Fruit fly (Drosophila melanogaster) whole organism, embryonic: ENCODE measurements around the gene betaGlu.

Source experiments
- Ada2b ChIP-seq: fragments of 200-800 bp; sonication (Bioruptor generic); IDR thresholded peaks from 2 replicates; pipeline ENCODE4 v1.3.6; 2022; ENCODE audit warnings: missing biosample characterization, missing genetic modification characterization
- Antp ChIP-seq: fragments of 200-800 bp; sonication (Bioruptor generic); optimal IDR thresholded peaks from 3 replicates; lab custom pipeline; 2016; ENCODE audit warnings: missing biosample characterization, missing genetic modification characterization
- Atf3 ChIP-seq: fragments of 200-800 bp; sonication (Bioruptor generic); optimal IDR thresholded peaks from 3 replicates; lab custom pipeline; 2016; ENCODE audit warnings: missing biosample characterization, missing genetic modification characterization
- Bgb ChIP-seq: fragments of 200-800 bp; sonication (Bioruptor generic); IDR thresholded peaks from 2 replicates; pipeline ENCODE4 v1.3.6; 2022; ENCODE audit warnings: missing biosample characterization, missing genetic modification characterization; ENCODE audit not compliant: partially characterized antibody
- CG11560 ChIP-seq: fragments of 200-800 bp; sonication (Bioruptor generic); IDR thresholded peaks from 3 replicates; pipeline ENCODE4 v1.3.6; 2022; ENCODE audit warnings: missing biosample characterization, missing genetic modification characterization
- CG11696 ChIP-seq: fragments of 200-800 bp; sonication (Bioruptor generic); IDR thresholded peaks from 2 replicates; pipeline ENCODE4 v1.3.6; 2022; ENCODE audit warnings: missing biosample characterization, missing genetic modification characterization
- CG11723 ChIP-seq: fragments of 200-800 bp; sonication (Bioruptor generic); optimal IDR thresholded peaks from 2 replicates; lab custom pipeline; 2017; ENCODE audit warnings: missing biosample characterization, mild to moderate bottlenecking, missing genetic modification characterization
- CG12236 ChIP-seq: fragments of 200-800 bp; sonication (Bioruptor generic); optimal IDR thresholded peaks from 2 replicates; lab custom pipeline; 2016; ENCODE audit warnings: missing biosample characterization, missing genetic modification characterization
- CG12299 ChIP-seq: fragments of 200-800 bp; sonication (Bioruptor generic); optimal IDR thresholded peaks from 2 replicates; lab custom pipeline; 2018; ENCODE audit warnings: missing biosample characterization, mild to moderate bottlenecking, missing genetic modification characterization
- CG15011 ChIP-seq: fragments of 200-800 bp; sonication (Bioruptor generic); optimal IDR thresholded peaks from 3 replicates; lab custom pipeline; 2018; ENCODE audit warnings: missing biosample characterization, mild to moderate bottlenecking, missing genetic modification characterization
- CG16779 ChIP-seq: fragments of 200-800 bp; sonication (Bioruptor generic); IDR thresholded peaks from 2 replicates; pipeline ENCODE4 v1.3.6; 2022; ENCODE audit warnings: missing biosample characterization, missing genetic modification characterization
- CG17186 ChIP-seq: fragments of 200-800 bp; sonication (Bioruptor generic); optimal IDR thresholded peaks from 3 replicates; lab custom pipeline; 2017; ENCODE audit warnings: missing biosample characterization, missing genetic modification reagents, missing genetic modification characterization
- CG17802 ChIP-seq: fragments of 200-800 bp; sonication (Bioruptor generic); optimal IDR thresholded peaks from 2 replicates; lab custom pipeline; 2018; ENCODE audit warnings: missing biosample characterization, mild to moderate bottlenecking, missing genetic modification characterization, moderate library complexity
- CG1792 ChIP-seq: fragments of 200-800 bp; sonication (Bioruptor generic); optimal IDR thresholded peaks from 2 replicates; lab custom pipeline; 2016; ENCODE audit warnings: missing biosample characterization, missing genetic modification characterization
- CG2875 ChIP-seq: fragments of 200-800 bp; sonication (Bioruptor generic); optimal IDR thresholded peaks from 2 replicates; lab custom pipeline; 2017; ENCODE audit warnings: missing biosample characterization, mild to moderate bottlenecking, missing genetic modification characterization, missing genetic modification reagents
- CG30020 ChIP-seq: fragments of 200-800 bp; optimal IDR thresholded peaks from 2 replicates; lab custom pipeline; 2019; ENCODE audit warnings: missing biosample characterization, mild to moderate bottlenecking, missing genetic modification characterization, moderate library complexity
- CG32767 ChIP-seq: fragments of 200-800 bp; sonication (Bioruptor generic); IDR thresholded peaks from 2 replicates; pipeline ENCODE4 v1.3.6; 2022; ENCODE audit warnings: missing biosample characterization, missing genetic modification characterization
- CG4730 ChIP-seq: fragments of 200-800 bp; sonication (Bioruptor generic); IDR thresholded peaks from 2 replicates; pipeline ENCODE4 v1.3.6; 2022; ENCODE audit warnings: missing biosample characterization, missing genetic modification characterization
- CG4854 ChIP-seq: fragments of 200-800 bp; sonication (Bioruptor generic); optimal IDR thresholded peaks from 2 replicates; lab custom pipeline; 2016; ENCODE audit warnings: missing biosample characterization, missing genetic modification characterization, inconsistent platforms
- CG8290 ChIP-seq, 3 experiments: fragments of 200-800 bp; sonication (Bioruptor generic); optimal IDR thresholded peaks; 2 replicates each; lab custom pipeline; 2016 to 2019; ENCODE audit warnings: missing biosample characterization in 3 of 3, missing genetic modification characterization in 3 of 3, mild to moderate bottlenecking in 2 of 3, moderate library complexity in 1 of 3
- CrebB ChIP-seq: fragments of 200-800 bp; sonication (Bioruptor generic); optimal IDR thresholded peaks from 3 replicates; lab custom pipeline; 2018; ENCODE audit warnings: missing biosample characterization, mild to moderate bottlenecking, missing genetic modification characterization
- Dbx ChIP-seq: fragments of 200-800 bp; sonication (Bioruptor generic); IDR thresholded peaks from 3 replicates; pipeline ENCODE4 v1.3.6; 2022; ENCODE audit warnings: missing biosample characterization, missing genetic modification characterization
- Doc3 ChIP-seq: fragments of 200-800 bp; sonication (Bioruptor generic); IDR thresholded peaks from 3 replicates; pipeline ENCODE4 v1.3.6; 2022; ENCODE audit warnings: missing biosample characterization, missing genetic modification characterization; ENCODE audit not compliant: partially characterized antibody
- Hand ChIP-seq: fragments of 200-800 bp; sonication (Bioruptor generic); optimal IDR thresholded peaks from 2 replicates; lab custom pipeline; 2017; ENCODE audit warnings: mild to moderate bottlenecking, missing biosample characterization, missing genetic modification reagents, missing genetic modification characterization
- Hsf ChIP-seq: fragments of 200-800 bp; sonication (Bioruptor generic); optimal IDR thresholded peaks from 3 replicates; lab custom pipeline; 2016; ENCODE audit warnings: missing biosample characterization, missing genetic modification characterization
- Lhr ChIP-seq: fragments of 200-800 bp; sonication (Bioruptor generic); optimal IDR thresholded peaks from 3 replicates; lab custom pipeline; 2017; ENCODE audit warnings: mild to moderate bottlenecking, missing biosample characterization, missing genetic modification reagents, missing genetic modification characterization
- Meics ChIP-seq: fragments of 200-800 bp; sonication (Bioruptor generic); optimal IDR thresholded peaks from 2 replicates; lab custom pipeline; 2017; ENCODE audit warnings: missing biosample characterization, mild to moderate bottlenecking, missing genetic modification characterization
- Ptx1 ChIP-seq: fragments of 200-800 bp; sonication (Bioruptor generic); IDR thresholded peaks from 2 replicates; pipeline ENCODE4 v1.3.6; 2022; ENCODE audit warnings: missing biosample characterization, missing genetic modification characterization
- ac ChIP-seq: fragments of 200-800 bp; sonication (Bioruptor generic); optimal IDR thresholded peaks from 3 replicates; lab custom pipeline; 2017; ENCODE audit warnings: missing biosample characterization, mild to moderate bottlenecking, missing genetic modification characterization
- chif ChIP-seq, 2 experiments: fragments of 200-800 bp; sonication (Bioruptor generic); optimal IDR thresholded peaks; 3 replicates each; lab custom pipeline; 2016; ENCODE audit warnings: missing biosample characterization in 2 of 2, missing genetic modification characterization in 2 of 2
- croc ChIP-seq: fragments of 200-800 bp; sonication (Bioruptor generic); conservative IDR thresholded peaks from 3 replicates; pipeline ENCODE4 v1.3.6; 2022; ENCODE audit warnings: missing biosample characterization, missing genetic modification characterization
- dimm ChIP-seq: fragments of 200-800 bp; sonication (Bioruptor generic); IDR thresholded peaks from 2 replicates; pipeline ENCODE4 v1.3.6; 2022; ENCODE audit warnings: missing biosample characterization, missing genetic modification characterization
- en ChIP-seq: fragments of 200-800 bp; sonication (Bioruptor generic); optimal IDR thresholded peaks from 2 replicates; lab custom pipeline; 2016; ENCODE audit warnings: missing biosample characterization, missing genetic modification characterization
- esg ChIP-seq: fragments of 200-800 bp; sonication (Bioruptor generic); conservative IDR thresholded peaks from 2 replicates; pipeline ENCODE4 v1.3.6; 2022; ENCODE audit warnings: missing biosample characterization, missing genetic modification characterization
- fd96Cb ChIP-seq: fragments of 200-800 bp; sonication (Bioruptor generic); optimal IDR thresholded peaks from 2 replicates; lab custom pipeline; 2018; ENCODE audit warnings: missing biosample characterization, mild to moderate bottlenecking, missing genetic modification characterization, moderate library complexity
- gce ChIP-seq: fragments of 200-800 bp; sonication (Bioruptor generic); IDR thresholded peaks from 3 replicates; pipeline ENCODE4 v1.3.6; 2022; ENCODE audit warnings: missing biosample characterization, missing genetic modification characterization
- gcm ChIP-seq: fragments of 200-800 bp; sonication (Bioruptor generic); optimal IDR thresholded peaks from 2 replicates; lab custom pipeline; 2019; ENCODE audit warnings: missing biosample characterization, mild to moderate bottlenecking, missing genetic modification characterization, moderate library complexity
- gt ChIP-seq: fragments of 200-800 bp; sonication (Bioruptor generic); IDR thresholded peaks from 2 replicates; pipeline ENCODE4 v1.3.6; 2022; ENCODE audit warnings: missing biosample characterization, missing genetic modification characterization
- ken ChIP-seq: fragments of 200-800 bp; sonication (Bioruptor generic); IDR thresholded peaks from 3 replicates; pipeline ENCODE4 v1.3.6; 2022; ENCODE audit warnings: missing biosample characterization, missing genetic modification characterization
- klu ChIP-seq: fragments of 200-800 bp; sonication (Bioruptor generic); IDR thresholded peaks from 2 replicates; pipeline ENCODE4 v1.3.6; 2022; ENCODE audit warnings: missing biosample characterization, missing genetic modification characterization
- lmd ChIP-seq: fragments of 200-800 bp; sonication (Bioruptor generic); IDR thresholded peaks from 2 replicates; pipeline ENCODE4 v1.3.6; 2022; ENCODE audit warnings: missing biosample characterization, missing genetic modification characterization
- mam ChIP-seq: fragments of 200-800 bp; sonication (Bioruptor generic); optimal IDR thresholded peaks from 3 replicates; lab custom pipeline; 2016; ENCODE audit warnings: missing biosample characterization, missing genetic modification characterization
- pan ChIP-seq, 4 experiments: fragments of >200 bp in 3 of 4; fragments of 200-800 bp in 1 of 4; sonication (Bioruptor generic) in 1 of 4; optimal IDR thresholded peaks in 3 of 4; IDR thresholded peaks in 1 of 4; 2 replicates each; pipeline versions ENCODE4 v1.3.6 to Lab custom; 2017 to 2022; ENCODE audit warnings: missing biosample characterization in 2 of 4, missing genetic modification characterization in 2 of 4, mixed read lengths in 1 of 4
- psq ChIP-seq: fragments of 200-800 bp; sonication (Bioruptor generic); optimal IDR thresholded peaks from 2 replicates; lab custom pipeline; 2017; ENCODE audit warnings: missing biosample characterization, missing genetic modification characterization
- salm ChIP-seq: fragments of 200-800 bp; sonication (Bioruptor generic); optimal IDR thresholded peaks from 2 replicates; lab custom pipeline; 2018; ENCODE audit warnings: missing biosample characterization, mild to moderate bottlenecking, missing genetic modification characterization
- so ChIP-seq: fragments of 200-800 bp; sonication (Bioruptor generic); IDR thresholded peaks from 3 replicates; pipeline ENCODE4 v1.3.6; 2022; ENCODE audit warnings: missing biosample characterization, missing genetic modification characterization
- ssp ChIP-seq: fragments of 200-800 bp; sonication (Bioruptor generic); IDR thresholded peaks from 2 replicates; pipeline ENCODE4 v1.3.6; 2022; ENCODE audit warnings: missing biosample characterization, missing genetic modification characterization
- toy ChIP-seq: fragments of 200-800 bp; sonication (Bioruptor generic); IDR thresholded peaks from 2 replicates; pipeline ENCODE4 v1.3.6; 2022; ENCODE audit warnings: missing biosample characterization, missing genetic modification characterization
- tup ChIP-seq: fragments of 200-800 bp; sonication (Bioruptor generic); optimal IDR thresholded peaks from 2 replicates; lab custom pipeline; 2016; ENCODE audit warnings: missing biosample characterization, mild to moderate bottlenecking, missing genetic modification characterization, moderate library complexity
- vnd ChIP-seq: fragments of 200-800 bp; sonication (Bioruptor generic); IDR thresholded peaks from 3 replicates; pipeline ENCODE4 v1.3.6; 2022; ENCODE audit warnings: missing biosample characterization, missing genetic modification characterization; ENCODE audit not compliant: partially characterized antibody
- zen2 ChIP-seq: fragments of 200-800 bp; sonication (Bioruptor generic); IDR thresholded peaks from 3 replicates; pipeline ENCODE4 v1.3.6; 2022; ENCODE audit warnings: missing biosample characterization, missing genetic modification characterization; ENCODE audit not compliant: partially characterized antibody

betaGlu gene

dm6 chr3R:31743279-31743678, 28.4 kb downstream of the betaGlu start, which contains the start of gene Tbca (continued):
- TF ChIP-seq CG4730 = no peak
- TF ChIP-seq CG12299 (tag; lab: Kevin White, UChicago) = no peak
- TF ChIP-seq croc (GFP tag; lab: Robert Waterston, UW) = no peak
- no peak for TF ChIP-seq CG11696 (GFP tag; lab: Robert Waterston, UW)
- TF ChIP-seq ken (GFP tag; lab: Robert Waterston, UW) = no peak
- TF ChIP-seq Doc3 = no peak
- TF ChIP-seq fd96Cb (tag; lab: Kevin White, UChicago) = no peak
- TF ChIP-seq CG8290 (GFP tag; optimal IDR thresholded peaks at IDR 0.05; lab: Kevin White, UChicago) = no peak
- TF ChIP-seq CG8290 (tag; optimal IDR thresholded peaks at IDR 0.05; lab: Kevin White, UChicago) = no peak
- TF ChIP-seq CG12236 (GFP tag; lab: Kevin White, UChicago) = no peak
- no peak for TF ChIP-seq tup
- no peak for TF ChIP-seq en (GFP tag; lab: Kevin White, UChicago)
- no peak for TF ChIP-seq CG17802
- TF ChIP-seq klu (GFP tag; lab: Robert Waterston, UW) = no peak
- TF ChIP-seq lmd = no peak
- TF ChIP-seq CG15011 (GFP tag; lab: Kevin White, UChicago) = no peak
- no peak for TF ChIP-seq chif (GFP tag; optimal IDR thresholded peaks at IDR 0.05; lab: Kevin White, UChicago)
- no peak for TF ChIP-seq ssp (GFP tag; lab: Robert Waterston, UW)
- no peak for TF ChIP-seq psq
- TF ChIP-seq CG17186 (GFP tag; lab: Kevin White, UChicago) = peak; percentile 55
- no peak for TF ChIP-seq CG32767 (GFP tag; lab: Robert Waterston, UW)
- TF ChIP-seq toy (GFP tag; lab: Robert Waterston, UW) = no peak
- TF ChIP-seq mam (GFP tag; lab: Kevin White, UChicago) = no peak
- peak; percentile 16 for TF ChIP-seq CG30020 (tag; lab: Kevin White, UChicago)
- no peak for TF ChIP-seq Hand
- TF ChIP-seq Atf3 (GFP tag; lab: Kevin White, UChicago) = no peak
- no peak for TF ChIP-seq ac (GFP tag; lab: Kevin White, UChicago)
- no peak for TF ChIP-seq salm (tag; lab: Kevin White, UChicago)
- TF ChIP-seq CrebB (tag; lab: Kevin White, UChicago) = no peak
- TF ChIP-seq Ptx1 = no peak
- no peak for TF ChIP-seq Antp (GFP tag; lab: Kevin White, UChicago)
- TF ChIP-seq gt = no peak
- no peak; the same call in 2 of the 3 replicates for TF ChIP-seq vnd
- no peak for TF ChIP-seq gcm (GFP tag; lab: Kevin White, UChicago)
- no peak for TF ChIP-seq CG16779 (GFP tag; lab: Robert Waterston, UW)
- TF ChIP-seq Meics = no peak
- TF ChIP-seq dimm (GFP tag; lab: Robert Waterston, UW) = no peak
- TF ChIP-seq Bgb (GFP tag; lab: Robert Waterston, UW) = peak; percentile 61
- no peak for TF ChIP-seq zen2 (GFP tag; lab: Robert Waterston, UW)
- no peak for TF ChIP-seq esg (GFP tag; lab: Robert Waterston, UW)
- no peak for TF ChIP-seq gce
- TF ChIP-seq Hsf (GFP tag; lab: Kevin White, UChicago) = no peak
- no peak for TF ChIP-seq Lhr
- TF ChIP-seq CG1792 (GFP tag; lab: Kevin White, UChicago) = no peak
- TF ChIP-seq so (GFP tag; lab: Robert Waterston, UW) = no peak
- TF ChIP-seq CG11560 (tag; lab: Robert Waterston, UW) = no peak
- no peak for TF ChIP-seq Dbx
- TF ChIP-seq Ada2b (GFP tag; lab: Robert Waterston, UW) = no peak
- no peak for TF ChIP-seq CG11723 (GFP tag; lab: Kevin White, UChicago)
- TF ChIP-seq pan (optimal IDR thresholded peaks at IDR 0.05; lab: Kevin White, UChicago) = no peak
- no peak for TF ChIP-seq pan (GFP tag; optimal IDR thresholded peaks at IDR 0.05 in 1 of 2, IDR thresholded peaks at IDR 0.05 in 1 of 2)
- TF ChIP-seq CG2875 = no peak
- TF ChIP-seq CG4854 = peak; percentile 87
